Worm (Caenorhabditis elegans) whole organism, L1 larva: Measurements from ENCODE around the gene T27A1.2.

ENCODE experiments used
- ceh-82 ChIP-seq, 3 experiments: fragments of 150-350 bp in 1 of 3; sonication (generic microtip) in 2 of 3; optimal IDR thresholded peaks; 2 replicates each; lab custom pipeline; 2014 to 2017; ENCODE audit warnings: missing biosample characterization in 3 of 3, missing genetic modification characterization in 3 of 3
- mep-1 ChIP-seq: fragments of 150-350 bp; optimal IDR thresholded peaks from 2 replicates; lab custom pipeline; 2014; ENCODE audit warnings: missing biosample characterization, missing genetic modification characterization
- nhr-237 ChIP-seq: fragments of 150-350 bp; optimal IDR thresholded peaks from 2 replicates; lab custom pipeline; 2014; ENCODE audit warnings: missing biosample characterization, missing genetic modification characterization
- ztf-11 ChIP-seq, 2 experiments: sonication (generic microtip); optimal IDR thresholded peaks; 2 replicates each; lab custom pipeline; 2016 to 2017; ENCODE audit warnings: missing genetic modification characterization in 2 of 2, missing biosample characterization in 1 of 2, missing compliant biosample characterization in 1 of 2
- ztf-4 ChIP-seq: fragments of 150-350 bp; optimal IDR thresholded peaks from 2 replicates; lab custom pipeline; 2014; ENCODE audit warnings: missing biosample characterization, missing genetic modification characterization

- no peak for TF ChIP-seq ztf-11 (tag; optimal IDR thresholded peaks at IDR 0.05; lab: Kevin White, UChicago)
- no peak for TF ChIP-seq ceh-82 (tag; optimal IDR thresholded peaks at IDR 0.05; lab: Kevin White, UChicago)
- TF ChIP-seq ztf-4 (tag; lab: Kevin White, UChicago), result no peak
- TF ChIP-seq nhr-237, result no peak
- no peak for TF ChIP-seq mep-1 (tag; lab: Kevin White, UChicago)
Measured at ce11 chrII:526375-526774, 10.3 kb downstream of the T27A1.2 start, which contains the start of gene lgc-34.
